Worm (Caenorhabditis elegans) whole organism, young adult: ENCODE measurements around the gene str-225.

Experiments
- B0261.1 ChIP-seq: sonication (generic microtip); optimal IDR thresholded peaks from 2 replicates; lab custom pipeline; 2016; ENCODE audit warnings: mild to moderate bottlenecking, missing genetic modification characterization, moderate library complexity, missing compliant biosample characterization
- Y56A3A.18 ChIP-seq: fragments of 200-800 bp; sonication (Bioruptor generic); IDR thresholded peaks from 2 replicates; pipeline ENCODE4 v1.3.6; 2022; ENCODE audit warnings: missing genetic modification reagents, missing genetic modification characterization, missing compliant biosample characterization
- ceh-100 ChIP-seq: fragments of 200-800 bp; sonication (Bioruptor generic); IDR thresholded peaks from 2 replicates; pipeline ENCODE4 v1.3.6; 2022; ENCODE audit warnings: missing genetic modification reagents, missing genetic modification characterization, missing compliant biosample characterization
- die-1 ChIP-seq: sonication (generic microtip); optimal IDR thresholded peaks from 2 replicates; lab custom pipeline; 2016; ENCODE audit warnings: missing genotype, mild to moderate bottlenecking, missing genetic modification characterization, missing compliant biosample characterization
- egl-18 ChIP-seq: fragments of 200-800 bp; sonication (Bioruptor generic); IDR thresholded peaks from 2 replicates; pipeline ENCODE4 v1.3.6; 2022; ENCODE audit warnings: missing genetic modification reagents, missing genetic modification characterization, missing compliant biosample characterization
- hmg-20 ChIP-seq: fragments of 200-800 bp; sonication (Bioruptor generic); IDR thresholded peaks from 2 replicates; pipeline ENCODE4 v1.3.6; 2022; ENCODE audit warnings: missing genetic modification reagents, missing genetic modification characterization, missing compliant biosample characterization
- nfya-2 ChIP-seq: fragments of 200-800 bp; sonication (Bioruptor generic); IDR thresholded peaks from 2 replicates; pipeline ENCODE4 v1.3.6; 2022; ENCODE audit warnings: missing genetic modification reagents, missing genetic modification characterization, missing compliant biosample characterization
- nfyb-1 ChIP-seq: fragments of 200-800 bp; sonication (Bioruptor generic); IDR thresholded peaks from 2 replicates; pipeline ENCODE4 v1.3.6; 2022; ENCODE audit warnings: missing genetic modification reagents, missing genetic modification characterization, missing compliant biosample characterization
- pha-4 ChIP-seq: fragments of 150-350 bp; sonication (generic microtip); optimal IDR thresholded peaks from 2 replicates; lab custom pipeline; 2014; ENCODE audit warnings: missing biosample characterization, missing genetic modification reagents, missing genetic modification characterization
- unc-62 ChIP-seq: fragments of 150-350 bp; optimal IDR thresholded peaks from 2 replicates; lab custom pipeline; 2014; ENCODE audit warnings: missing biosample characterization, missing genetic modification reagents, missing genetic modification characterization
- ztf-25 ChIP-seq: fragments of 200-800 bp; sonication (Bioruptor generic); IDR thresholded peaks from 2 replicates; pipeline ENCODE4 v1.3.6; 2022; ENCODE audit warnings: missing genetic modification reagents, missing genetic modification characterization, missing compliant biosample characterization

DNA sequence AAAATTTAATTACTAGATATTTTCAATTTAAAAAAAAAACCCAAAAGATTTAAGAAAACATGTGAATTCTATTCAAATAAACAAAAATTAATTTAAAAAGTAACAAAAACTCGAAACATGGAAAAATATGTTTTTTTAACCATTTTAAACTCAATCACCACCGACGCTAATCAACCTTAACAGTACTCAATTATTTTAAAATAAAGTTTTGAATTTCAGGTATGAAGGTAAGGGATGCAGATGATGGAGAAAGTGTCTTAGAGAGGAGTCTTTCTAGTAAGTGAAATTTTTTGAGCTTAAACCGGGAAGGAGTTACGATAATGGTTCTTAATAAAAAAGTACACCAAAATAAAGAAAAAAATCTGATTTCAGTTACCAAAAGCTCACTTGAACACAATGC, 44.1 kb upstream of the str-225 start, which contains the start of gene slc-28.1:
- TF ChIP-seq B0261.1 (tag; lab: Kevin White, UChicago): no peak
- no peak for TF ChIP-seq nfya-2 (GFP tag; lab: Robert Waterston, UW)
- TF ChIP-seq nfyb-1: no peak
- no peak for TF ChIP-seq unc-62 (GFP tag; lab: Kevin White, UChicago)
- TF ChIP-seq hmg-20: no peak
- TF ChIP-seq pha-4: no peak
- no peak for TF ChIP-seq egl-18 (GFP tag; lab: Robert Waterston, UW)
- TF ChIP-seq ceh-100: no peak
- no peak for TF ChIP-seq die-1
- TF ChIP-seq ztf-25 (GFP tag; lab: Robert Waterston, UW): no peak
- no peak for TF ChIP-seq Y56A3A.18 (GFP tag; lab: Robert Waterston, UW)
